Worm (Caenorhabditis elegans) whole organism, mixed stage, embryonic: ENCODE data around the gene F45G2.7.

Source experiments
- lin-13 ChIP-seq: fragments of 150-350 bp; optimal IDR thresholded peaks from 2 replicates; lab custom pipeline; 2014; ENCODE audit warnings: missing biosample characterization, missing genetic modification characterization
- nhr-12 ChIP-seq: fragments of 150-350 bp; optimal IDR thresholded peaks from 2 replicates; lab custom pipeline; 2014; ENCODE audit warnings: missing biosample characterization, missing genetic modification characterization
- nhr-76 ChIP-seq: sonication (generic microtip); optimal IDR thresholded peaks from 2 replicates; lab custom pipeline; 2017; ENCODE audit warnings: missing biosample characterization, missing genetic modification characterization
- snpc-4 ChIP-seq: fragments of 150-350 bp; optimal IDR thresholded peaks from 2 replicates; lab custom pipeline; 2014; ENCODE audit warnings: missing biosample characterization, missing genetic modification characterization

- TF ChIP-seq lin-13 (tag; lab: Kevin White, UChicago) (no peak), snpc-4 (tag; lab: Kevin White, UChicago) (no peak), nhr-12 (tag; lab: Kevin White, UChicago) (no peak), nhr-76 (no peak)
Observed at ce11 chrIII:13457305-13457704, 23.0 kb upstream of the F45G2.7 start.
